Worm (Caenorhabditis elegans) whole organism, L2 larva: Measurements from ENCODE around the gene irld-47.

Source experiments
- F13H6.1 ChIP-seq: sonication (generic microtip); optimal IDR thresholded peaks from 2 replicates; lab custom pipeline; 2016; ENCODE audit warnings: missing genetic modification characterization, missing compliant biosample characterization
- elt-1 ChIP-seq: fragments of 150-350 bp; optimal IDR thresholded peaks from 2 replicates; lab custom pipeline; 2014; ENCODE audit warnings: missing biosample characterization, missing genetic modification characterization
- mbf-1 ChIP-seq: sonication (generic microtip); optimal IDR thresholded peaks from 2 replicates; lab custom pipeline; 2017; ENCODE audit warnings: missing biosample characterization, missing genetic modification characterization
- nhr-21 ChIP-seq: fragments of 150-350 bp; optimal IDR thresholded peaks from 2 replicates; lab custom pipeline; 2014; ENCODE audit warnings: missing biosample characterization, missing genetic modification characterization
- nhr-25 ChIP-seq: fragments of 150-350 bp; sonication (generic microtip); optimal IDR thresholded peaks from 3 replicates; lab custom pipeline; 2014; ENCODE audit warnings: missing biosample characterization, missing genetic modification characterization
- unc-39 ChIP-seq: fragments of 150-350 bp; optimal IDR thresholded peaks from 2 replicates; lab custom pipeline; 2014; ENCODE audit warnings: missing biosample characterization, missing genetic modification characterization

irld-47 gene

DNA sequence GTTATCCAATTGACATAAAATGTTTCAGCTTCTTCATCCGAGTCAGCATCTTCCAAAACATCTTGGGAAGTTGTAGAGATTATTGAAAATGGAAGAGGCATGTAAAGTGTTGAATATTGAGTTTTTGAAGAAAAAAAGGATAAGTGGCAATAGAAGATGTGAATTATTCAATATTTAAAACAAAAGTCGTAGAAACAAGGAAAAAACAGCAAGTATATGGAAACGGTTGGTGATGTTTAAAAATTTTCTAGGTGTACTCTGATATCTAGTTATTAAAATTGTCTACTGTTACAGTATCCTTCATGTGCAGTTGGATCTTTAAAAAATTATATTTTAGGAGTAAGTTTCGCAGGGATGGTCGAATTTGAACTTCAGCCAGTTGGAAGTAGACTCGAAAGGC, 50.4 kb downstream of the irld-47 start, which contains the start of gene C06A8.8:
TSS of gene C06A8.8 (minus strand) at position 101 of the 400 bp plus-strand sequence.
- TF ChIP-seq mbf-1 (tag; lab: Kevin White, UChicago): no peak
- no peak for TF ChIP-seq nhr-25
- TF ChIP-seq elt-1 (tag; lab: Kevin White, UChicago): no peak
- no peak for TF ChIP-seq F13H6.1 (tag; lab: Kevin White, UChicago)
- TF ChIP-seq unc-39 (tag; lab: Kevin White, UChicago): no peak
- TF ChIP-seq nhr-21: no peak
